Worm (Caenorhabditis elegans) whole organism, dauer: Measurements from ENCODE around the gene glr-1.

Experiments
- unc-62 ChIP-seq: sonication (generic microtip); optimal IDR thresholded peaks from 2 replicates; lab custom pipeline; 2017; ENCODE audit warnings: missing biosample characterization, missing genetic modification reagents, missing genetic modification characterization

glr-1 gene

DNA sequence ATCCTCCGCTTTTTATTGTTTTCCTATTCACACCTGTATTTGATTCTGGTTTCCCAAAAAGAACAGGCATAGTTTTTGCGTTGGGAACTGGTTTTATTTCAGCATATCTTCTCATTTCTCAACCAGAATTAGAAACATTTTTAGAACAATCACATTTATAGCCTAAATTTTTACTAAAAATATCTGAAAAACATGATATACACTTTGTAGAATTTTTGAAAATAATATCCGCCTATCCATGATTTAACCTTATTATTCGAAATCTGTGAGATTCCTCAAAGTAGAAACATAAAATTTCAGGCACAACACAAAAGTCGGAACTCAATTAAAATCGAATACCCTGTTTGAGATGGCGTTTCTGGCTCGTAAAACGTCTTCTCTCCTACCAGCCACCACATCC is 27.6 kb downstream of the glr-1 start, which contains the start of gene acdh-6:
acdh-6 (plus strand) TSS at position 301 of the 400 bp plus-strand sequence.
- no peak for TF ChIP-seq unc-62 (GFP tag; lab: Kevin White, UChicago)

DNA sequence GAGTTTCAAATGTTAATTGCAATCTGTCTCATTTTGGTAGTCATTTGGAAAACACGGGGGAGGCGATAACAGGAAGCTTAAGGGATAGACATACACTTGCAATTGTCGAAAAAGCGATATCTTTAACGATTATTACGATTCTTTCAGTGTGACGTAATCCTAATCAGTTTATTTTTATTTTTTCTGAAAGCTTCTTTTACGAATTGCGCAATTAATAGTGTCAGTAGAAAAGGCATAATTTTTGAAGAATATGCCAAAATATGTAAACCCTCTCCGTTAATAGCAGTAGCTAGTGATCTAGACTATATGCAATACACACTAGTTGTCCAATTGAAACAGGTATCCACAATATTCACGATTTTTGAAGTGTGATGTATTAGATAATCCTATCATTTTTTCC is 28.0 kb downstream of the glr-1 start:
- no peak for TF ChIP-seq unc-62 (GFP tag; lab: Kevin White, UChicago)

DNA sequence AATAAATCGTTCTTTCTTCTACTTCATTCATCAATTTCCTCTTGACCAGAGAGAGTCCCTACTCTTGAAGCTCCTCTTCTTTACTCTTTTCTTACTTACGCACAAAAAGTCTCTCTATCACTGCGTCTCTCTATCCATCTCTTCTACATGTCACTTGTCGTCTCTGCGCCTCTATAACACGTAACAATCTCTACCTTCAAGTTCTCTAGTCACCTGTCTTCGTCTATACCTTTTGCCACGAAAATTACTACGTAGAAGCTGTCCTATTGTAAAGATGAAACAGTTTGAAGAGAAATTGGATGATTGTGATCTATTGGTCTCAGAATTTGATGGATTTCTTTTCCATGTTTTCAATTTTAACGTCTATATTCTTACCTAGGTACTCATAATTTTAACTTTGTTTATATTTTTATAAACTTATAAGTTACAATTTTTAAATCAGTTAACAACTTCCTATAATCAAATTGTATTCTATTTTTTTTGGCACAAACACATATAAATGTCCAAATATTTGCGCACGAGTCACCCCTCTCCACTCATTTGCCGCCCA is 31.5 kb downstream of the glr-1 start, which contains the start of gene C02D5.2:
C02D5.2 (plus strand) TSS at position 500 of the 550 bp plus-strand sequence.
- no peak for TF ChIP-seq unc-62 (GFP tag; lab: Kevin White, UChicago)

DNA sequence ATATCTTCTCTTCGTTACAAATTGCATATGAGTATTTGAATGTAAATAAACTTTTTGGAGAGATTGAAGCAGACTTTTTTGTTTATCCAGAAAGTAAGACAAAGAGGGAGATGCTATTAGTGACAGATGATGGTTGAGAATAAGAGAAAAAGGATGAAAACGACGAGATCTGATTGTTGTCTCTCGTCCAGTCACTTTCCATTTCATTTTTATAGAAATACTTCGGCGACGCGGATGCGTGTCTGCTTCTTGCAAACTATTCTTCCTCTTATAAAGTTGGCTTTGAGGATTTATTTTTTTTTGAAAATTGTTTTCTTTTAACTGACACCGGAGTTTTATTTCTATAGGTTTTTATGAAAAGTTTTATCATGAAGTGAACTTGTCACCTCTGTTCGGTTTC is 32.8 kb downstream of the glr-1 start:
- no peak for TF ChIP-seq unc-62 (GFP tag; lab: Kevin White, UChicago)

DNA sequence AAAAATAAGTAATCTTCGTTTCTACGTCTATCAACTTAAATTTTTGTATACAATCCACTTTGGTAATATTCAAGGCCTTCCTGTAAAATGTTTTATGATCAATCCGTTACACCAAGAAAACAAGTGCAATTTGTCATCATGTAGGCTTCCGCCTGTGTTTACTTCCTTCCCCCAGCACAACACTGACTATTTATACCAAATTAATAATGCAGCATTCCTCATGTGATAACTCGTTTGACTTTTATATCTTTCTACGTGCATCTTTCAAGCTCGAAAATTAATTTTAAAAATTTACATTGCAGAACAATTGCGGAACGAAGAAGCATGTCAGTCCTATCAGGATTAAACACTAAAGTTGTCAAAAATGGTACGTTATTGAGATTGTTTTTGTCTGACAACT is 34.0 kb downstream of the glr-1 start, which contains the start of gene gsto-2:
gsto-2 (plus strand) TSS at position 301 of the 400 bp plus-strand sequence.
- no peak for TF ChIP-seq unc-62 (GFP tag; lab: Kevin White, UChicago)

DNA sequence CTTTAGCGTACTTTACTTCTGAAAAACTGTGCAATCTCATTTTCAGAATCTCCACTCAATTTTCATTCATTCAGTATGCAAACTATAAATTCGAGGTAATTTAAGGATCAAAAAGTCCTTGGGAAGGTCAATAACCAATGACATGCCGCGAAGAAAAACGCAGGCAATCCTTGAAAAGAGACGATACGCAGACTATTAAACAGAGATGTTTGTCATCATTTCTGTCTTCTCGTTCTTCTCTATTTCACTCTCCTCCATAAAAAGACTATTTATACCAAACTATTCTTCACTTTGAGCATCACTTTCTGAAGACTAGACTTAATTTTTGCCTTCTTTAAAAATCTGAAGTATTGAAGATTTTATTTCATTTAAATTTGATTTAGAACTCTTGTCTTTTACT is 36.3 kb downstream of the glr-1 start, which contains the start of gene C02D5.4:
C02D5.4 (plus strand) TSS at position 41 of the 400 bp plus-strand sequence.
- TF ChIP-seq unc-62 (GFP tag; lab: Kevin White, UChicago) = no peak

DNA sequence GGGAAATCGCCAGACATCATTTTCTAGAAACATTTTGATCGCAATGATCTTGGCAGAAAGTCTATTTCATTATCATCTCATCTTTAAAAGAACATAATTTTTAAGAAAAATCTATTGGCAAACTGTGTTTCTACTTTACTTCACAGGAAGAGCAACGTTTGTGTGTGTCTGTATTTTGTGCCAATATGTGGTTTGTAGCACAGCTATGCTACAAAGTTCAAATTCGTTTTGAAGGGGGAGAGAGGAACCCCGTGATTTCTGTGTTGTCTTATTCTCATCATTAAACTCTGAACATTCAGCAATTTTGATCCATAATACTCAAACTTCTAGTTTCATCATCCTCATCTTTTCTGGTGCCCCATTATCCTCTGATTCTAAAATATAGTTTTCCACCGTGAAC is 36.7 kb downstream of the glr-1 start:
- no peak for TF ChIP-seq unc-62 (GFP tag; lab: Kevin White, UChicago)

DNA sequence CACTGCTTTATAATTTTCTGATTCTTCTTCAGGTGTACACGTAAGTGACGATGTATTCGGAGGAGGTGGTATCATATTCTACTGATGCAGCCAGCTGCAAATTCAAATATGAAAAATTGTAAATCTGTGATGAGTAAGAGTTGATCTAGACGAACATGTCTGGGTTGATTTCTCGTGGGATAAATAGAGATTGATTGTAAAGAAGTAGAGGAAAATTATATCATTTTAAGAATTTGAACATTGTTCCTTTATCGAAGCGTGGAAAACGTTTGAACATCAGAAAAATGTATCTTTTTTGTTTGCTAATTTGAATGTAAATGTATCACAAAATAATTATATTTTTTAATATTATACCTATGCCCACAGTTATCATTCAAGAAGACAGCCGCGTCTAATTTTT is 42.9 kb downstream of the glr-1 start, which contains the start of gene ZC21.6:
ZC21.6 (minus strand) TSS at position 101 of the 400 bp plus-strand sequence.
- TF ChIP-seq unc-62 (GFP tag; lab: Kevin White, UChicago) = no peak

DNA sequence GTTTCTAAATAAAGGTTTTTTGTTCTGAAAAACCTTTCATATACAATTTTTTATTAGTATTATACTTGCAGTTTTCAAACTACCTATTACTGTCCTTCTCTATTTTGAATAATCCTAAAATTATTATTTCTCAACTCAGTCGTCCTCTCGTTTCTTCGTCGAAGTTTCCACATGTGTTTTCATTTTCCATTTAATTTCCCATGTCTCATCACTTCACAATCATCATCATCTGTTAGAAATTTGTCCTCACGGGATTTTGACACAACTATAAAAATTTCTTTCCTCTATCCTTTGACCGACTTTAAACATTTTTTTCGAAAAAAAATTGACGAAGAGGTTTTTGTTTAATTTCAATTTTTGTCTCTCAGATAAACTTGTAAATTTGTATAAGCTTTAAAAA is 53.0 kb downstream of the glr-1 start:
- TF ChIP-seq unc-62 (GFP tag; lab: Kevin White, UChicago) = no peak

DNA sequence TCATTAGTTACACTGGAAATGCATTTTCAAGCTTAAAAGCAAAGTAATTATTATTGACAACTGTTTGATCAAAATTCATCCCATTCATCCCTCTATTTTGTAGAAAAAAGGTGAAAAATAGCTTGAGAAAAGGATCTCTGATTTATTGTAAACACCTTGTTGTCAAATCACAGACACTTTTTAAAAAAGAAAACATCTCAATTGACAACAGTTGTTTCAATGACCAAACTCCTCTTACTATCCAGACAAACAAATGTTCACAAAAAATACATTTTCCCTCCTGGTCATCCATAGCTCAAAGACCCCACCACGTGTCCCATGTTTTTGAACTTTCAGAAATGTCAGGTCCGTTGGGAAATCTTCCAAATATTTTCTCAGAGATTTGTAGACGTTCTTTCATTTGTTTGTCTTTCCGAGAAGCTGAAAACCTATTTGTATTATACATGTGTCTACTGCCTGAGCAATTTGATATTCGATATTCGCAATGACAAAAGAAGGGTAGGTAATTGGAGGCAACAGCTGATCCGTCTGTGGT is 53.7 kb downstream of the glr-1 start, which contains the start of gene trp-1:
trp-1 (plus strand) TSS at position 485 of the 535 bp plus-strand sequence.
- TF ChIP-seq unc-62 (GFP tag; lab: Kevin White, UChicago) = no peak
